Fruit fly (Drosophila melanogaster) whole organism, embryonic: ENCODE results near the gene shd.

Source experiments
- Adf1 ChIP-seq: fragments of 200-800 bp; sonication (Bioruptor generic); IDR thresholded peaks from 2 replicates; pipeline ENCODE4 v1.3.6; 2022; ENCODE audit warnings: missing biosample characterization, missing genetic modification characterization
- B-H2 ChIP-seq: fragments of 200-800 bp; sonication (Bioruptor generic); optimal IDR thresholded peaks from 2 replicates; lab custom pipeline; 2018; ENCODE audit warnings: missing biosample characterization, mild to moderate bottlenecking, missing genetic modification characterization
- CG10462 ChIP-seq: fragments of 200-800 bp; sonication (Bioruptor generic); optimal IDR thresholded peaks from 2 replicates; lab custom pipeline; 2016; ENCODE audit warnings: missing biosample characterization, missing genetic modification characterization
- CG12769 ChIP-seq: fragments of 200-800 bp; sonication (Bioruptor generic); optimal IDR thresholded peaks from 2 replicates; lab custom pipeline; 2019; ENCODE audit warnings: missing biosample characterization, mild to moderate bottlenecking, missing genetic modification characterization, moderate library complexity
- CG13894 ChIP-seq: fragments of 200-800 bp; sonication (Bioruptor generic); optimal IDR thresholded peaks from 3 replicates; lab custom pipeline; 2018; ENCODE audit warnings: missing biosample characterization, mild to moderate bottlenecking, missing genetic modification characterization, moderate library complexity
- CG15011 ChIP-seq: fragments of 200-800 bp; sonication (Bioruptor generic); optimal IDR thresholded peaks from 3 replicates; lab custom pipeline; 2018; ENCODE audit warnings: missing biosample characterization, mild to moderate bottlenecking, missing genetic modification characterization
- CG15696 ChIP-seq: fragments of 200-800 bp; sonication (Bioruptor generic); optimal IDR thresholded peaks from 2 replicates; lab custom pipeline; 2019; ENCODE audit warnings: missing biosample characterization, mild to moderate bottlenecking, missing genetic modification characterization, moderate library complexity
- CG17612 ChIP-seq: fragments of 200-800 bp; sonication (Bioruptor generic); IDR thresholded peaks from 2 replicates; pipeline ENCODE4 v1.3.6; 2022; ENCODE audit warnings: missing biosample characterization, missing genetic modification characterization
- CG18262 ChIP-seq: fragments of 200-800 bp; optimal IDR thresholded peaks from 3 replicates; lab custom pipeline; 2019; ENCODE audit warnings: missing biosample characterization, mild to moderate bottlenecking, missing genetic modification characterization, moderate library complexity
- CG2678 ChIP-seq: fragments of 200-800 bp; sonication (Bioruptor generic); optimal IDR thresholded peaks from 3 replicates; lab custom pipeline; 2019; ENCODE audit warnings: missing biosample characterization, mild to moderate bottlenecking, missing genetic modification characterization, moderate library complexity
- CG3726 ChIP-seq: fragments of 200-800 bp; sonication (Bioruptor generic); IDR thresholded peaks from 3 replicates; pipeline ENCODE4, ENCODE4 v1.3.6; 2022; ENCODE audit warnings: missing biosample characterization, missing genetic modification characterization
- CG4617 ChIP-seq: fragments of 200-800 bp; sonication (Bioruptor generic); optimal IDR thresholded peaks from 3 replicates; lab custom pipeline; 2016; ENCODE audit warnings: missing biosample characterization, missing genetic modification characterization, borderline replicate concordance
- CG7372 ChIP-seq: fragments of 200-800 bp; sonication (Bioruptor generic); IDR thresholded peaks from 2 replicates; pipeline ENCODE4 v1.3.6; 2022; ENCODE audit warnings: missing biosample characterization, missing genetic modification characterization
- CG8089 ChIP-seq: fragments of 200-800 bp; sonication (Bioruptor generic); optimal IDR thresholded peaks from 3 replicates; lab custom pipeline; 2016; ENCODE audit warnings: missing biosample characterization, missing genetic modification characterization
- CG8290 ChIP-seq, 3 experiments: fragments of 200-800 bp; sonication (Bioruptor generic); optimal IDR thresholded peaks; 2 replicates each; lab custom pipeline; 2016 to 2019; ENCODE audit warnings: missing biosample characterization in 3 of 3, missing genetic modification characterization in 3 of 3, mild to moderate bottlenecking in 2 of 3, moderate library complexity in 1 of 3
- Dbx ChIP-seq: fragments of 200-800 bp; sonication (Bioruptor generic); IDR thresholded peaks from 3 replicates; pipeline ENCODE4 v1.3.6; 2022; ENCODE audit warnings: missing biosample characterization, missing genetic modification characterization
- Ets65A ChIP-seq: fragments of 200-800 bp; sonication (Bioruptor generic); peaks from one replicate; lab custom pipeline; 2016; ENCODE audit warnings: missing biosample characterization, missing genetic modification characterization
- Gug ChIP-seq: fragments of 200-800 bp; sonication (Bioruptor generic); IDR thresholded peaks from 4 replicates; pipeline ENCODE4 v1.3.6; 2022; ENCODE audit warnings: missing biosample characterization, missing genetic modification characterization
- Hr51 ChIP-seq, 2 experiments: fragments of 200-800 bp; sonication (Bioruptor generic); optimal IDR thresholded peaks; 2 replicates in 1 of 2; 3 replicates in 1 of 2; lab custom pipeline; 2016 to 2018; ENCODE audit warnings: missing biosample characterization in 2 of 2, missing genetic modification characterization in 2 of 2, mild to moderate bottlenecking in 1 of 2, moderate library complexity in 1 of 2
- Hr78 ChIP-seq, 2 experiments: fragments of 200-800 bp in 1 of 2; fragments of >200 bp in 1 of 2; sonication (Bioruptor generic) in 1 of 2; optimal IDR thresholded peaks; 2 replicates each; lab custom pipeline; 2017 to 2019; ENCODE audit warnings: missing biosample characterization in 2 of 2, missing genetic modification characterization in 2 of 2, mild to moderate bottlenecking in 1 of 2, moderate library complexity in 1 of 2
- Med ChIP-seq: fragments of 200-800 bp; sonication (Bioruptor generic); peaks from one replicate; lab custom pipeline; 2016; ENCODE audit warnings: missing biosample characterization, missing genetic modification characterization, mild to moderate bottlenecking, inconsistent platforms, moderate library complexity
- Mrtf ChIP-seq: fragments of 200-800 bp; sonication (Bioruptor generic); IDR thresholded peaks from 3 replicates; pipeline ENCODE4 v1.3.6; 2022; ENCODE audit warnings: missing biosample characterization, missing genetic modification characterization
- NC2β ChIP-seq: fragments of 200-800 bp; sonication (Bioruptor generic); optimal IDR thresholded peaks from 2 replicates; lab custom pipeline; 2016; ENCODE audit warnings: missing biosample characterization, missing genetic modification characterization
- Sox102F ChIP-seq: fragments of 200-800 bp; sonication (Bioruptor generic); optimal IDR thresholded peaks from 2 replicates; lab custom pipeline; 2018; ENCODE audit warnings: missing biosample characterization, mild to moderate bottlenecking, missing genetic modification characterization, moderate library complexity
- Taf1 ChIP-seq: fragments of 200-800 bp; sonication (Bioruptor generic); IDR thresholded peaks from 2 replicates; pipeline ENCODE4 v1.3.6; 2022; ENCODE audit warnings: missing biosample characterization, missing genetic modification characterization
- Trl ChIP-seq, 3 experiments: fragments of >200 bp in 2 of 3; fragments of 200-800 bp in 1 of 3; sonication (Bioruptor generic) in 1 of 3; optimal IDR thresholded peaks; 2 replicates in 1 of 3; 3 replicates in 2 of 3; lab custom pipeline; 2016 to 2017; ENCODE audit warnings: missing biosample characterization in 1 of 3, missing genetic modification characterization in 1 of 3
- ato ChIP-seq: fragments of 200-800 bp; sonication (Bioruptor generic); IDR thresholded peaks from 2 replicates; pipeline ENCODE4 v1.3.6; 2022; ENCODE audit warnings: missing biosample characterization, missing genetic modification characterization; ENCODE audit not compliant: partially characterized antibody
- bab2 ChIP-seq: fragments of 200-800 bp; sonication (Bioruptor generic); optimal IDR thresholded peaks from 2 replicates; lab custom pipeline; 2016; ENCODE audit warnings: missing biosample characterization, missing genetic modification characterization
- caup ChIP-seq: fragments of 200-800 bp; sonication (Bioruptor generic); optimal IDR thresholded peaks from 3 replicates; lab custom pipeline; 2017; ENCODE audit warnings: missing biosample characterization, mild to moderate bottlenecking, missing genetic modification characterization, moderate library complexity; ENCODE audit not compliant: severe bottlenecking
- chif ChIP-seq, 2 experiments: fragments of 200-800 bp; sonication (Bioruptor generic); optimal IDR thresholded peaks; 3 replicates each; lab custom pipeline; 2016; ENCODE audit warnings: missing biosample characterization in 2 of 2, missing genetic modification characterization in 2 of 2
- chinmo ChIP-seq: fragments of 200-800 bp; sonication (Bioruptor generic); IDR thresholded peaks from 4 replicates; pipeline ENCODE4 v1.3.6; 2022; ENCODE audit warnings: missing biosample characterization, missing genetic modification characterization; ENCODE audit not compliant: partially characterized antibody
- ci ChIP-seq: fragments of 200-800 bp; sonication (Bioruptor generic); IDR thresholded peaks from 3 replicates; pipeline ENCODE4 v1.3.6; 2022; ENCODE audit warnings: missing biosample characterization, missing genetic modification characterization
- dmrt99B ChIP-seq: fragments of 200-800 bp; sonication (Bioruptor generic); optimal IDR thresholded peaks from 2 replicates; lab custom pipeline; 2018; ENCODE audit warnings: missing biosample characterization, mild to moderate bottlenecking, missing genetic modification characterization, moderate library complexity
- eyg ChIP-seq: fragments of 200-800 bp; sonication (Bioruptor generic); optimal IDR thresholded peaks from 3 replicates; lab custom pipeline; 2016; ENCODE audit warnings: missing biosample characterization, missing genetic modification characterization
- gro ChIP-seq: fragments of 200-800 bp; sonication (Bioruptor generic); optimal IDR thresholded peaks from 2 replicates; lab custom pipeline; 2016; ENCODE audit warnings: missing biosample characterization, missing genetic modification characterization
- gsb-n ChIP-seq: fragments of 200-800 bp; sonication (Bioruptor generic); optimal IDR thresholded peaks from 3 replicates; lab custom pipeline; 2018; ENCODE audit warnings: missing biosample characterization, mild to moderate bottlenecking, missing genetic modification characterization
- lab ChIP-seq: fragments of 200-800 bp; sonication (Bioruptor generic); optimal IDR thresholded peaks from 3 replicates; lab custom pipeline; 2017; ENCODE audit warnings: missing biosample characterization, missing genetic modification characterization, mild to moderate bottlenecking, moderate library complexity, missing genetic modification reagents
- lola ChIP-seq, 3 experiments: fragments of >200 bp in 2 of 3; fragments of 200-800 bp in 1 of 3; sonication (Bioruptor generic) in 1 of 3; optimal IDR thresholded peaks; 2 replicates each; lab custom pipeline; 2017 to 2019; ENCODE audit warnings: missing biosample characterization in 3 of 3, missing genetic modification characterization in 3 of 3, mild to moderate bottlenecking in 1 of 3, moderate library complexity in 1 of 3
- lov ChIP-seq, 2 experiments: fragments of 200-800 bp in 1 of 2; fragments of >200 bp in 1 of 2; sonication (Bioruptor generic) in 1 of 2; IDR thresholded peaks in 1 of 2; optimal IDR thresholded peaks in 1 of 2; 2 replicates in 1 of 2; 3 replicates in 1 of 2; pipeline versions ENCODE4 v1.3.6 to Lab custom; 2017 to 2022; ENCODE audit warnings: missing biosample characterization in 1 of 2, missing genetic modification characterization in 1 of 2
- phol ChIP-seq: fragments of 200-800 bp; sonication (Bioruptor generic); optimal IDR thresholded peaks from 3 replicates; lab custom pipeline; 2018; ENCODE audit warnings: missing biosample characterization, mild to moderate bottlenecking, missing genetic modification characterization, moderate library complexity
- pros ChIP-seq: fragments of 200-800 bp; sonication (Bioruptor generic); optimal IDR thresholded peaks from 3 replicates; lab custom pipeline; 2019; ENCODE audit warnings: missing biosample characterization, mild to moderate bottlenecking, missing genetic modification characterization, moderate library complexity
- row ChIP-seq: fragments of 200-800 bp; sonication (Bioruptor generic); IDR thresholded peaks from 3 replicates; pipeline ENCODE4 v1.3.6; 2022; ENCODE audit warnings: missing biosample characterization, missing genetic modification characterization
- scrt ChIP-seq: fragments of 200-800 bp; sonication (Bioruptor generic); optimal IDR thresholded peaks from 2 replicates; lab custom pipeline; 2018; ENCODE audit warnings: missing biosample characterization, mild to moderate bottlenecking, missing genetic modification characterization, moderate library complexity
- sd ChIP-seq: fragments of 200-800 bp; sonication (Bioruptor generic); optimal IDR thresholded peaks from 3 replicates; lab custom pipeline; 2018; ENCODE audit warnings: missing biosample characterization, mild to moderate bottlenecking, missing genetic modification characterization, moderate library complexity
- slbo ChIP-seq: fragments of 200-800 bp; sonication (Bioruptor generic); IDR thresholded peaks from 2 replicates; pipeline ENCODE4 v1.3.6; 2022; ENCODE audit warnings: missing biosample characterization, missing genetic modification characterization
- tna ChIP-seq: fragments of 200-800 bp; sonication (Bioruptor generic); IDR thresholded peaks from 2 replicates; pipeline ENCODE4 v1.3.6; 2022; ENCODE audit warnings: missing biosample characterization, missing genetic modification characterization; ENCODE audit not compliant: partially characterized antibody
- twi ChIP-seq: fragments of 200-800 bp; optimal IDR thresholded peaks from 2 replicates; lab custom pipeline; 2019; ENCODE audit warnings: missing biosample characterization, mild to moderate bottlenecking, missing genetic modification characterization, moderate library complexity
- zfh1 ChIP-seq: fragments of 200-800 bp; sonication (Bioruptor generic); IDR thresholded peaks from 3 replicates; pipeline ENCODE4 v1.3.6; 2022; ENCODE audit warnings: missing biosample characterization, missing genetic modification characterization

Gene shd

DNA sequence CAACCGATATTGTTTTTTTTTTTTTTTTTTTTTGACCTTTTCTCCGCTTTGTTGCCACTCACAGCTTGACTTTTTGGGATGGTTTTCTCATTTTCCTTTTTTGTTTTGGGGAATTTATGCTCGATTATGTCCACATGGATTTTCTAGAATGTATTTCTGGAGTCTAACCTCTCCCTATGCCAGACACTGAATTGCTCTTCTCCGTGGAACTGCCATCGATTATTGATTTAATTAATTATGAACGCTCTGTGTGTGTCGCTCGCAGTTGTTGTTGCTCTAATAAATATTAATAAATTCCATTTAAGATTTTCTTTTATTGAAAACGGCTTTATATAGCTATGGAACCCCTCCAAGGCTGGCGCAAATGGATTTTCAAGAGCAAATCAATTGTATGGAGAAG is 41.4 kb downstream of the shd start (continued):
- TF ChIP-seq Trl (optimal IDR thresholded peaks at IDR 0.05; lab: Kevin White, UChicago) (no peak), Trl (GFP tag; optimal IDR thresholded peaks at IDR 0.05; lab: Kevin White, UChicago) (no peak), ci (no peak), B-H2 (GFP tag; lab: Kevin White, UChicago) (no peak), CG3726 (no peak), twi (peak; percentile 40), CG15696 (tag; lab: Kevin White, UChicago) (no peak), NC2β (GFP tag; lab: Kevin White, UChicago) (no peak), Gug (no peak), phol (no peak), CG4617 (GFP tag; lab: Kevin White, UChicago) (no peak), tna (no peak), gsb-n (tag; lab: Kevin White, UChicago) (peak; percentile 59), CG8089 (GFP tag; lab: Kevin White, UChicago) (no peak), row (no peak), Taf1 (GFP tag; lab: Robert Waterston, UW) (no peak), slbo (GFP tag; lab: Robert Waterston, UW) (no peak), CG13894 (tag; lab: Kevin White, UChicago) (no peak), CG2678 (tag; lab: Kevin White, UChicago) (no peak), Mrtf (GFP tag; lab: Robert Waterston, UW) (no peak), lov (optimal IDR thresholded peaks at IDR 0.05; lab: Kevin White, UChicago) (no peak), lov (GFP tag; IDR thresholded peaks at IDR 0.05; lab: Robert Waterston, UW) (no peak), Hr78 (GFP tag; optimal IDR thresholded peaks at IDR 0.05; lab: Kevin White, UChicago) (no peak), pros (no peak), eyg (GFP tag; lab: Kevin White, UChicago) (no peak)

DNA sequence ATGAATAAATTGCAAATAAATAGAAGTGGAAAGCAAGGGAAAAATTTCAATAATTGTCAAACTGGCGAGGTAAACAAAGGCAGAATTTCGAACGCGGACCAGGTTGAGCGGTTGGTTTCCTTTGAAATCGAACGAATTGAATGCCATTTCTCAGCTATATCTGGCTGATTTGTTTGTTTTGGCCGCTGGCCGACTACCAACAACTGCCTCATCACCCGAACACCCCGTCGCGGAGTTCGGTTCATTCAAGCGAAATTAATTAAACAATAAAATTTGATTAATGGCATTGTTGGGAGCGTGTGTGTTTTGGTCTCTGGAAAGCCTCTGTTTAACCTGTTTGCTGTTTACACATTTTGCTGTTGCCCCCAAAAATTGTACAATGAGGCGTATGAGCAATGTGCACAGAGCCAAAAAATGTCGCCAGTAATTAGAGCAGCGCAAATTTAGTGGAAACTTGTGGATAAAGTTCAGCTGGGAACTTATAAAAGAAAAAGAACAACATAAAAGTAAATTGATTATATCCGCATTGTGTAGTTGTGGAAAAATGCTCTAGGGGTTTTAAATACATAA is 43.3 kb downstream of the shd start:
- TF ChIP-seq Hr51 (GFP tag; optimal IDR thresholded peaks at IDR 0.05; lab: Kevin White, UChicago) (peak in 1 of 2 experiments; percentile 6), scrt (no peak), CG8290 (GFP tag; optimal IDR thresholded peaks at IDR 0.05; lab: Kevin White, UChicago) (no peak), CG8290 (tag; optimal IDR thresholded peaks at IDR 0.05; lab: Kevin White, UChicago) (peak in 1 of 2 experiments; percentile 20), CG17612 (GFP tag; lab: Robert Waterston, UW) (0 out of 2 replicates have a peak, but pooled peaks have one; percentile 5), lab (GFP tag; lab: Kevin White, UChicago) (peak; percentile 69), Adf1 (GFP tag; lab: Robert Waterston, UW) (no peak), Ets65A (GFP tag; lab: Kevin White, UChicago) (peak; percentile 58), CG7372 (GFP tag; lab: Robert Waterston, UW) (0 out of 2 replicates have a peak, but pooled peaks have one; percentile 15), CG15011 (GFP tag; lab: Kevin White, UChicago) (no peak), Sox102F (GFP tag; lab: Kevin White, UChicago) (no peak), chif (GFP tag; optimal IDR thresholded peaks at IDR 0.05; lab: Kevin White, UChicago) (no peak), sd (peak; percentile 72), chinmo (GFP tag; lab: Robert Waterston, UW) (0 out of 4 replicates have a peak, but pooled peaks have one; percentile 53), caup (GFP tag; lab: Kevin White, UChicago) (peak; percentile 13), CG18262 (tag; lab: Kevin White, UChicago) (no peak), dmrt99B (tag; lab: Kevin White, UChicago) (peak; percentile 7), ato (GFP tag; lab: Robert Waterston, UW) (no peak), gro (GFP tag; lab: Kevin White, UChicago) (peak; percentile 39), lola (GFP tag; optimal IDR thresholded peaks at IDR 0.05; lab: Kevin White, UChicago) (no peak), Dbx (GFP tag; lab: Robert Waterston, UW) (0 out of 3 replicates have a peak, but pooled peaks have one; percentile 45), CG12769 (tag; lab: Kevin White, UChicago) (peak; percentile 68), zfh1 (peak; percentile 8; the same call in 1 of the 3 replicates), CG10462 (GFP tag; lab: Kevin White, UChicago) (no peak), Med (GFP tag; lab: Kevin White, UChicago) (peak; percentile 73), bab2 (no peak)
